Fruit fly (Drosophila melanogaster) whole organism, prepupa: ENCODE results near the gene Mnn1.

Experiments used
- CG11294 ChIP-seq: fragments of 200-800 bp; sonication (Bioruptor generic); IDR thresholded peaks from 2 replicates; pipeline ENCODE4 v1.3.6; 2022; ENCODE audit warnings: missing biosample characterization, missing genetic modification characterization
- CG11762 ChIP-seq: fragments of 200-800 bp; sonication (Bioruptor generic); optimal IDR thresholded peaks from 3 replicates; lab custom pipeline; 2016; ENCODE audit warnings: missing biosample characterization, missing genetic modification characterization; ENCODE audit not compliant: insufficient read depth
- CG11902 ChIP-seq: fragments of 200-800 bp; sonication (Bioruptor generic); optimal IDR thresholded peaks from 3 replicates; lab custom pipeline; 2016; ENCODE audit warnings: missing biosample characterization, missing genetic modification characterization
- CG15336 ChIP-seq: fragments of 200-800 bp; sonication (Bioruptor generic); IDR thresholded peaks from 2 replicates; pipeline ENCODE4 v1.3.6; 2022; ENCODE audit warnings: missing biosample characterization, missing genetic modification characterization
- CG1621 ChIP-seq: fragments of 200-800 bp; sonication (Bioruptor generic); optimal IDR thresholded peaks from 3 replicates; lab custom pipeline; 2018; ENCODE audit warnings: missing biosample characterization, mild to moderate bottlenecking, missing genetic modification characterization
- CG31627 ChIP-seq: fragments of 200-800 bp; sonication (Bioruptor generic); optimal IDR thresholded peaks from 3 replicates; lab custom pipeline; 2016; ENCODE audit warnings: missing biosample characterization, missing genetic modification characterization
- CG34406 ChIP-seq: fragments of 200-800 bp; sonication (Bioruptor generic); optimal IDR thresholded peaks from 3 replicates; lab custom pipeline; 2016; ENCODE audit warnings: missing biosample characterization, missing genetic modification characterization
- CG3919 ChIP-seq: fragments of 200-800 bp; sonication (Bioruptor generic); optimal IDR thresholded peaks from 3 replicates; lab custom pipeline; 2016; ENCODE audit warnings: missing biosample characterization, missing genetic modification characterization
- CG4318 ChIP-seq: fragments of 200-800 bp; sonication (Bioruptor generic); optimal IDR thresholded peaks from 3 replicates; lab custom pipeline; 2017; ENCODE audit warnings: missing biosample characterization, mild to moderate bottlenecking, missing genetic modification characterization
- CG6276 ChIP-seq: fragments of 200-800 bp; sonication (Bioruptor generic); optimal IDR thresholded peaks from 2 replicates; lab custom pipeline; 2017; ENCODE audit warnings: missing biosample characterization, mild to moderate bottlenecking, missing genetic modification characterization
- CG6792 ChIP-seq: fragments of 200-800 bp; sonication (Bioruptor generic); optimal IDR thresholded peaks from 3 replicates; lab custom pipeline; 2016; ENCODE audit warnings: missing biosample characterization, missing genetic modification characterization
- CG6808 ChIP-seq: fragments of 200-800 bp; sonication (Bioruptor generic); optimal IDR thresholded peaks from 3 replicates; lab custom pipeline; 2017; ENCODE audit warnings: missing biosample characterization, missing genetic modification characterization, mild to moderate bottlenecking, moderate library complexity, missing genetic modification reagents
- CG6854 ChIP-seq: fragments of 200-800 bp; sonication (Bioruptor generic); optimal IDR thresholded peaks from 2 replicates; lab custom pipeline; 2017; ENCODE audit warnings: missing biosample characterization, mild to moderate bottlenecking, missing genetic modification characterization
- CG8319 ChIP-seq: fragments of 200-800 bp; sonication (Bioruptor generic); optimal IDR thresholded peaks from 3 replicates; lab custom pipeline; 2016; ENCODE audit warnings: missing biosample characterization, missing genetic modification characterization
- Eip75B ChIP-seq: fragments of 200-800 bp; sonication (Bioruptor generic); optimal IDR thresholded peaks from 3 replicates; lab custom pipeline; 2016; ENCODE audit warnings: missing biosample characterization, missing genetic modification characterization
- Eip78C ChIP-seq: fragments of 200-800 bp; sonication (Bioruptor generic); peaks from one replicate; lab custom pipeline; 2016; ENCODE audit warnings: missing biosample characterization, missing genetic modification characterization
- Ets21C ChIP-seq: fragments of 200-800 bp; sonication (Bioruptor generic); optimal IDR thresholded peaks from 3 replicates; lab custom pipeline; 2016; ENCODE audit warnings: missing biosample characterization, missing genetic modification characterization
- Gug ChIP-seq: fragments of 200-800 bp; sonication (Bioruptor generic); IDR thresholded peaks from 2 replicates; pipeline ENCODE4 v1.3.6; 2022; ENCODE audit warnings: missing biosample characterization, missing genetic modification characterization
- Hr38 ChIP-seq: sonication (Bioruptor generic); optimal IDR thresholded peaks from 2 replicates; lab custom pipeline; 2016; ENCODE audit warnings: missing biosample characterization, missing genetic modification characterization
- Hr39 ChIP-seq: fragments of 200-800 bp; sonication (Bioruptor generic); optimal IDR thresholded peaks from 2 replicates; lab custom pipeline; 2016; ENCODE audit warnings: missing biosample characterization, missing genetic modification characterization
- Lpt ChIP-seq: fragments of 200-800 bp; sonication (Bioruptor generic); optimal IDR thresholded peaks from 3 replicates; lab custom pipeline; 2016; ENCODE audit warnings: missing biosample characterization, missing genetic modification characterization
- Smox ChIP-seq: fragments of 200-800 bp; sonication (Bioruptor generic); optimal IDR thresholded peaks from 3 replicates; lab custom pipeline; 2016; ENCODE audit warnings: missing biosample characterization, missing genetic modification characterization
- Sox14 ChIP-seq: fragments of 200-800 bp; sonication (Bioruptor generic); optimal IDR thresholded peaks from 3 replicates; lab custom pipeline; 2016; ENCODE audit warnings: missing biosample characterization, missing genetic modification characterization
- cyc ChIP-seq: fragments of 200-800 bp; sonication (Bioruptor generic); optimal IDR thresholded peaks from 3 replicates; lab custom pipeline; 2016; ENCODE audit warnings: missing biosample characterization, missing genetic modification characterization
- dsx ChIP-seq: fragments of 200-800 bp; optimal IDR thresholded peaks from 3 replicates; lab custom pipeline; 2019; ENCODE audit warnings: missing biosample characterization, mild to moderate bottlenecking, missing genetic modification characterization, moderate library complexity; ENCODE audit not compliant: poor library complexity, severe bottlenecking
- esn ChIP-seq: fragments of 200-800 bp; sonication (Bioruptor generic); optimal IDR thresholded peaks from 2 replicates; lab custom pipeline; 2016; ENCODE audit warnings: missing biosample characterization, mild to moderate bottlenecking, missing genetic modification characterization, moderate library complexity
- fkh ChIP-seq: fragments of 200-800 bp; sonication (Bioruptor generic); optimal IDR thresholded peaks from 3 replicates; lab custom pipeline; 2017; ENCODE audit warnings: missing biosample characterization, mild to moderate bottlenecking, missing genetic modification characterization, moderate library complexity
- net ChIP-seq: fragments of 200-800 bp; sonication (Bioruptor generic); optimal IDR thresholded peaks from 3 replicates; lab custom pipeline; 2016; ENCODE audit warnings: missing biosample characterization, missing genetic modification characterization
- pdm3 ChIP-seq: fragments of 200-800 bp; sonication (Bioruptor generic); optimal IDR thresholded peaks from 3 replicates; lab custom pipeline; 2016; ENCODE audit warnings: missing biosample characterization, missing genetic modification characterization
- ss ChIP-seq, 2 experiments: fragments of 200-800 bp; sonication (Bioruptor generic); optimal IDR thresholded peaks; 2 replicates in 1 of 2; 3 replicates in 1 of 2; lab custom pipeline; 2017 to 2018; ENCODE audit warnings: mild to moderate bottlenecking in 2 of 2, missing biosample characterization in 2 of 2, missing genetic modification characterization in 2 of 2, moderate library complexity in 1 of 2
- svp ChIP-seq: fragments of 200-800 bp; sonication (Bioruptor generic); peaks from one replicate; lab custom pipeline; 2016; ENCODE audit warnings: missing biosample characterization, missing genetic modification characterization
- topi ChIP-seq: fragments of 200-800 bp; sonication (Bioruptor generic); optimal IDR thresholded peaks from 3 replicates; lab custom pipeline; 2016; ENCODE audit warnings: missing biosample characterization, missing genetic modification characterization
- vri ChIP-seq: fragments of 200-800 bp; sonication (Bioruptor generic); optimal IDR thresholded peaks from 3 replicates; lab custom pipeline; 2016; ENCODE audit warnings: missing biosample characterization, mild to moderate bottlenecking, missing genetic modification characterization

Mnn1 gene

dm6 chr2L:7050492-7051182 lies 5.5 kb upstream of the Mnn1 start (continued):
- TF ChIP-seq CG3919 (GFP tag; lab: Kevin White, UChicago) (no peak), net (GFP tag; lab: Kevin White, UChicago) (peak; percentile 19), CG4318 (GFP tag; lab: Kevin White, UChicago) (no peak), Hr38 (GFP tag; lab: Kevin White, UChicago) (no peak), CG15336 (no peak), Eip75B (GFP tag; lab: Kevin White, UChicago) (no peak), fkh (GFP tag; lab: Kevin White, UChicago) (no peak), CG11762 (GFP tag; lab: Kevin White, UChicago) (no peak), topi (GFP tag; lab: Kevin White, UChicago) (no peak), CG34406 (GFP tag; lab: Kevin White, UChicago) (no peak), CG6276 (GFP tag; lab: Kevin White, UChicago) (no peak), CG6854 (GFP tag; lab: Kevin White, UChicago) (no peak), Ets21C (GFP tag; lab: Kevin White, UChicago) (no peak)

dm6 chr2L:7051740-7052139 lies 4.4 kb upstream of the Mnn1 start:
- TF ChIP-seq Eip78C (peak; percentile 45), CG6792 (no peak)
- TF ChIP-seq, all 60 proteins: peak for 1

- TF ChIP-seq vri (GFP tag; lab: Kevin White, UChicago) (no peak), CG11294 (GFP tag; lab: Robert Waterston, UW) (no peak), esn (no peak), Smox (no peak), Eip75B (GFP tag; lab: Kevin White, UChicago) (no peak), Lpt (GFP tag; lab: Kevin White, UChicago) (no peak), cyc (no peak), CG31627 (GFP tag; lab: Kevin White, UChicago) (no peak), CG8319 (GFP tag; lab: Kevin White, UChicago) (no peak), Sox14 (GFP tag; lab: Kevin White, UChicago) (no peak), Gug (GFP tag; lab: Robert Waterston, UW) (no peak), CG11902 (GFP tag; lab: Kevin White, UChicago) (no peak), svp (no peak), dsx (GFP tag; lab: Kevin White, UChicago) (no peak), ss (GFP tag; optimal IDR thresholded peaks at IDR 0.05; lab: Kevin White, UChicago) (no peak), pdm3 (GFP tag; lab: Kevin White, UChicago) (no peak)
- TF ChIP-seq, all 60 proteins: peak for 0
These were observed 4.7 kb downstream of the Mnn1 start, which contains the start of gene Mst27D for dm6 chr2L:7060751-7061150. Gene Mst27D, minus strand, starts transcription at chr2L:7060851.

- TF ChIP-seq topi (GFP tag; lab: Kevin White, UChicago) (peak; percentile 24), esn (peak; percentile 12), CG34406 (GFP tag; lab: Kevin White, UChicago) (no peak), CG6808 (GFP tag; lab: Kevin White, UChicago) (peak; percentile 85), Hr39 (no peak)
These were observed 7.6 kb downstream of the Mnn1 start, which contains the start of gene Sem1 for dm6 chr2L:7063721-7064179. Gene Sem1, plus strand, starts transcription at chr2L:7063986.

dm6 chr2L:7065687-7066086 lies 9.6 kb downstream of the Mnn1 start, which contains the start of gene Nuf2:
Gene Nuf2, minus strand, starts transcription at chr2L:7065837.
- TF ChIP-seq CG1621 (tag; lab: Kevin White, UChicago) (peak; percentile 98), Sox14 (GFP tag; lab: Kevin White, UChicago) (no peak), dsx (GFP tag; lab: Kevin White, UChicago) (peak; percentile 12)
